Worm (Caenorhabditis elegans): Measurements from ENCODE around the gene Y42A5A.1.

DNA sequence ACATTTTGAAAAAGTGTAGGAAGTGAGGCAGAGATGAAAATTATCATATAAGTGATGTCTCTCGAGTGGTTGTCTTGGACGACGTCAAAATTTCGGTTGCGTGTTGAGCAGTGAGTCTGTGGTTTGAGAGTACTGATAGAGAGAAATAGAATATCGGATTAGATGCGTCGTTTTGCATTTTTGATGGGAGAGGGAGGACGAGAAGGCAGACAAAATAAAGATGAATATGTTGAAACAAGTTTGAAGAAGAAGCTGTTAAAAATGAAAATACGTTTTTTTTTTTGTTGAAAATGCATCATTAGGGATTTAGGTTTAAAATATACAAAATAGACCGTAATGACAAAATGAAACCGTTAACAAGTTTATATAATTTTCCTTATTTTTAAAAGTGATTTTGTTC lies 24.6 kb upstream of the Y42A5A.1 start, which contains the start of gene T04C12.9:
- TF ChIP-seq nhr-10 (tag; optimal IDR thresholded peaks at IDR 0.05): no peak
- TF ChIP-seq ZK546.5 (tag; optimal IDR thresholded peaks at IDR 0.05): no peak
- no peak for TF ChIP-seq lsy-2 (tag; optimal IDR thresholded peaks at IDR 0.05)
